Worm (Caenorhabditis elegans): ENCODE results near the gene smf-1.

The smf-1 gene

DNA sequence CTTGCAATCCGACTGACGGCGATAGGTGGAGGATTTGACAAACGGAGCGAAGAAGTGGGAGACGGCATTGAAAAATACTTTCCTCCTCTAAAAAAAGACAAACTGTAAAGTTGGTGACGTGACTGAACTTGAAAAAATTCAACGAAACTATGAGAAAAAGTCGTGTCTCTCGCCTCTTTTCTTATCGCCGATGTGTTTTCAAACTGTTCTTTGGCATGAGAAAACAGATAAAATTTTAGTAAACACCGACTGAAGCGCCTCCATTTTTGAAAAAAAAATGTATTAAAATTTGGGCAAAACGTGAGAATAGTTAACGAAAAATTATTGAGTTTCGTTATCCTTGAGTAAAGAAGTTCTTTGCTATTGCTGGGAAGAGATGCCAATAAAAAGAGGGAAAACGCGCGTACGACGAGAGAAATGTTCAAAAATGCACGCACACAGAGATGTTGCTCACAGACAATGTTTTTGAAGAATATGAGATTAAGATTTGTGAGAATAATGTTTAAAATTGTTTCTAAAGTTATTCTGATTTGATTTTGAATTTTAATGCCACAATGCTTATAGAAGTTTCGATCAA is 6.0 kb upstream of the smf-1 start (continued):
- TF ChIP-seq hif-1 (tag; optimal IDR thresholded peaks at IDR 0.05) = peak in 1 of 2 experiments; percentile 95
- peak; percentile 4 for TF ChIP-seq dve-1 (tag; optimal IDR thresholded peaks at IDR 0.05; ENCODE audit: insufficient read depth)
- TF ChIP-seq dmd-9 (GFP tag; IDR thresholded peaks at IDR 0.05) = no peak
- TF ChIP-seq ctbp-1 (GFP tag; IDR thresholded peaks at IDR 0.05) = no peak
- no peak for TF ChIP-seq ceh-32 (tag; optimal IDR thresholded peaks at IDR 0.05; ENCODE audit: poor library complexity)
- TF ChIP-seq ama-1 (optimal IDR thresholded peaks at IDR 0.05) = no peak
- TF ChIP-seq ceh-20 (GFP tag; IDR thresholded peaks at IDR 0.05) = no peak
- TF ChIP-seq Y5F2A.4 (GFP tag; optimal IDR thresholded peaks at IDR 0.05) = no peak
- no peak for TF ChIP-seq skn-1 (tag; optimal IDR thresholded peaks at IDR 0.05)
- no peak for TF ChIP-seq madf-9 (GFP tag; conservative IDR thresholded peaks at IDR 0.05)
- no peak for TF ChIP-seq nhr-10 (tag; optimal IDR thresholded peaks at IDR 0.05)
- TF ChIP-seq daf-12 (tag; optimal IDR thresholded peaks at IDR 0.05) = no peak
- no peak for TF ChIP-seq nhr-41 (GFP tag; IDR thresholded peaks at IDR 0.05)
- peak; percentile 51 to 89 for TF ChIP-seq mdl-1 (tag; optimal IDR thresholded peaks at IDR 0.05)
- TF ChIP-seq mxl-2 (GFP tag; conservative IDR thresholded peaks at IDR 0.05) = no peak
- TF ChIP-seq F37D6.2 (tag; optimal IDR thresholded peaks at IDR 0.05) = no peak
- no peak for TF ChIP-seq fos-1 (tag; optimal IDR thresholded peaks at IDR 0.05)
- no peak for TF ChIP-seq lir-3 (tag; optimal IDR thresholded peaks at IDR 0.05)
- TF ChIP-seq T26A8.4 (GFP tag; IDR thresholded peaks at IDR 0.05) = no peak
- no peak for TF ChIP-seq duxl-1 (tag; optimal IDR thresholded peaks at IDR 0.05; ENCODE audit: poor library complexity)
- TF ChIP-seq unc-130 (GFP tag; optimal IDR thresholded peaks at IDR 0.05) = no peak
- TF ChIP-seq T20F7.1 (GFP tag; optimal IDR thresholded peaks at IDR 0.05) = no peak
- no peak for TF ChIP-seq F26F4.8 (GFP tag; conservative IDR thresholded peaks at IDR 0.05)
- TF ChIP-seq nhr-28 (tag; optimal IDR thresholded peaks at IDR 0.05) = no peak
- TF ChIP-seq gei-8 (GFP tag; optimal IDR thresholded peaks at IDR 0.05) = no peak
- no peak for TF ChIP-seq daf-8 (GFP tag; IDR thresholded peaks at IDR 0.05)

DNA sequence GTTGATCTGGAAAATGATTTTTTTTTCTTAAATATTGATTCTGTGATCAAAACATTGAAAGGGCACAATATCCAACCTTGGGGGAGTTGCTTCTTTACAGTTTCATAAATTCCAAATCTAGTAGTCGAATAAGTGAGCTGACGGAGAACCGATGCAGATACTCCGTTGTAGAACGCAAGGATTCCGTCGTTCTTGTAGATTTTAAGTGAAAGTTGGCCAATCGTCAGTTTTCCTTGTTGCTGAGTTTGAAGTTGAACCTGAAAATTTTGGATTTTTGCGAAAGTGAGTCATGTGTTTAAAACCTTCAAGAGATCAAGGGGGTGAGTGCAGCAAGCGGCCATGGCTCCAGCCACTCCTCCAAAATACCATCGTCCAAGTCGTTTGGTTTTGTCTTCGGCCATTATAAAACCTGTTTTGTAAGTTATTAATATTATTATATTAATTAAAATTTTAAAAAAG is 2.4 kb upstream of the smf-1 start, which contains the start of gene slc-25A10:
Gene slc-25A10, minus strand, starts transcription at position 409 of the 459 bp plus-strand sequence.
- TF ChIP-seq F37D6.2 (tag; optimal IDR thresholded peaks at IDR 0.05) = no peak
- TF ChIP-seq nhr-11 (tag; optimal IDR thresholded peaks at IDR 0.05) = no peak
- no peak for TF ChIP-seq nhr-237 (tag; optimal IDR thresholded peaks at IDR 0.05)
- no peak for TF ChIP-seq lin-29 (GFP tag; IDR thresholded peaks at IDR 0.05)
- no peak for TF ChIP-seq dmd-6 (GFP tag; IDR thresholded peaks at IDR 0.05)
- no peak for TF ChIP-seq daf-8 (GFP tag; IDR thresholded peaks at IDR 0.05)
- TF ChIP-seq madf-9 (GFP tag; conservative IDR thresholded peaks at IDR 0.05) = no peak
- TF ChIP-seq lin-15B (tag; optimal IDR thresholded peaks at IDR 0.05) = no peak
- no peak for TF ChIP-seq unc-62 (GFP tag; optimal IDR thresholded peaks at IDR 0.05 in 1 of 2)
- TF ChIP-seq unc-62 (tag; optimal IDR thresholded peaks at IDR 0.05) = no peak
- no peak for TF ChIP-seq ces-1 (GFP tag; optimal IDR thresholded peaks at IDR 0.05)
- no peak for TF ChIP-seq sdz-12 (GFP tag; optimal IDR thresholded peaks at IDR 0.05)
- TF ChIP-seq T26A8.4 (GFP tag; IDR thresholded peaks at IDR 0.05) = no peak
- TF ChIP-seq nhr-10 (tag; optimal IDR thresholded peaks at IDR 0.05) = no peak
- no peak for TF ChIP-seq mxl-2 (GFP tag; conservative IDR thresholded peaks at IDR 0.05)
- TF ChIP-seq aha-1 (tag) = peak; percentile 32
- no peak for TF ChIP-seq lin-1 (GFP tag; IDR thresholded peaks at IDR 0.05)
- TF ChIP-seq unc-39 (tag; optimal IDR thresholded peaks at IDR 0.05) = no peak
- peak; percentile 74 for TF ChIP-seq ama-1 (optimal IDR thresholded peaks at IDR 0.05)
- TF ChIP-seq lim-7 (GFP tag; IDR thresholded peaks at IDR 0.05) = no peak
- TF ChIP-seq tag-97 (GFP tag; IDR thresholded peaks at IDR 0.05) = no peak
- TF ChIP-seq lin-38 (GFP tag; IDR thresholded peaks at IDR 0.05) = 0 out of 2 replicates have a peak, but pooled peaks have one; percentile 10
- no peak for TF ChIP-seq egl-43 (GFP tag; IDR thresholded peaks at IDR 0.05)
- TF ChIP-seq snpc-4 (tag; optimal IDR thresholded peaks at IDR 0.05) = no peak
- TF ChIP-seq ceh-32 (tag; optimal IDR thresholded peaks at IDR 0.05; ENCODE audit: poor library complexity) = no peak
- TF ChIP-seq Y75B8A.6 (GFP tag; IDR thresholded peaks at IDR 0.05) = no peak
- 0 out of 2 replicates have a peak, but pooled peaks have one; percentile 40 for TF ChIP-seq ceh-20 (GFP tag; IDR thresholded peaks at IDR 0.05)
- TF ChIP-seq nhr-77 (tag; optimal IDR thresholded peaks at IDR 0.05) = no peak
- no peak for TF ChIP-seq zfp-2 (tag; optimal IDR thresholded peaks at IDR 0.05)
- no peak for TF ChIP-seq nhr-6 (tag; optimal IDR thresholded peaks at IDR 0.05)
- TF ChIP-seq duxl-1 (tag; optimal IDR thresholded peaks at IDR 0.05; ENCODE audit: poor library complexity) = peak; percentile 10
- TF ChIP-seq mdt-29 (GFP tag; IDR thresholded peaks at IDR 0.05) = no peak

All from whole organism, L4 larva.